Fruit fly (Drosophila melanogaster): Measurements from ENCODE around the gene CG10175.

Gene CG10175

dm6 chr3R:23527396-23527795 lies 3.4 kb downstream of the CG10175 start (continued):
- TF ChIP-seq Met (GFP tag; optimal IDR thresholded peaks at IDR 0.05), result no peak
- no peak for TF ChIP-seq vri (GFP tag; optimal IDR thresholded peaks at IDR 0.05)
- TF ChIP-seq Eip78C (GFP tag), result peak; percentile 56
- TF ChIP-seq Hr38 (GFP tag; optimal IDR thresholded peaks at IDR 0.05), result no peak
- TF ChIP-seq Gug (GFP tag; IDR thresholded peaks at IDR 0.05), result no peak
- peak; percentile 69 for TF ChIP-seq CG32006 (GFP tag; optimal IDR thresholded peaks at IDR 0.05)
- no peak for TF ChIP-seq ss (GFP tag; optimal IDR thresholded peaks at IDR 0.05)
- TF ChIP-seq fd85E (GFP tag; optimal IDR thresholded peaks at IDR 0.05), result no peak
- TF ChIP-seq CG15336 (GFP tag; IDR thresholded peaks at IDR 0.05), result peak; percentile 77
- TF ChIP-seq CG8632 (GFP tag; optimal IDR thresholded peaks at IDR 0.05), result no peak
- TF ChIP-seq Hr39 (GFP tag; optimal IDR thresholded peaks at IDR 0.05), result no peak
- TF ChIP-seq CG3919 (GFP tag; optimal IDR thresholded peaks at IDR 0.05), result no peak
- TF ChIP-seq CG34406 (GFP tag; optimal IDR thresholded peaks at IDR 0.05), result no peak
- no peak for TF ChIP-seq dsx (GFP tag; optimal IDR thresholded peaks at IDR 0.05; ENCODE audit: poor library complexity, severe bottlenecking)
- TF ChIP-seq CG6854 (GFP tag; optimal IDR thresholded peaks at IDR 0.05), result no peak
- no peak for TF ChIP-seq Eip93F (GFP tag; optimal IDR thresholded peaks at IDR 0.05)
- TF ChIP-seq pdm3 (GFP tag; optimal IDR thresholded peaks at IDR 0.05), result peak; percentile 26

- TF ChIP-seq svp (GFP tag) (no peak), CG32006 (GFP tag; optimal IDR thresholded peaks at IDR 0.05) (no peak), lz (GFP tag; optimal IDR thresholded peaks at IDR 0.05) (no peak), achi (GFP tag; optimal IDR thresholded peaks at IDR 0.05) (no peak), Hr4 (GFP tag; optimal IDR thresholded peaks at IDR 0.05) (no peak), CG8119 (GFP tag; IDR thresholded peaks at IDR 0.05) (no peak), vri (GFP tag; optimal IDR thresholded peaks at IDR 0.05) (no peak)
Observed at dm6 chr3R:23526069-23526468, 4.7 kb downstream of the CG10175 start.

- TF ChIP-seq CG1621 (tag; optimal IDR thresholded peaks at IDR 0.05) (no peak), CG6163 (GFP tag; IDR thresholded peaks at IDR 0.05) (no peak), Smox (GFP tag; optimal IDR thresholded peaks at IDR 0.05) (no peak), dac (GFP tag; optimal IDR thresholded peaks at IDR 0.05) (no peak), CG4318 (GFP tag; optimal IDR thresholded peaks at IDR 0.05) (no peak), svp (GFP tag) (no peak), Eip93F (GFP tag; optimal IDR thresholded peaks at IDR 0.05) (no peak), Ets96B (tag; optimal IDR thresholded peaks at IDR 0.05) (no peak)
Observed at dm6 chr3R:23522296-23522695, 8.5 kb downstream of the CG10175 start.

dm6 chr3R:23521483-23521882 lies 9.3 kb downstream of the CG10175 start, which contains the start of gene CG10177:
CG10177 (minus strand) TSS chr3R:23521583.
- no peak for TF ChIP-seq cyc (GFP tag; optimal IDR thresholded peaks at IDR 0.05)
- no peak for TF ChIP-seq CG3032 (tag; optimal IDR thresholded peaks at IDR 0.05)
- no peak for TF ChIP-seq CG8319 (GFP tag; optimal IDR thresholded peaks at IDR 0.05)
- no peak for TF ChIP-seq Ets96B (tag; optimal IDR thresholded peaks at IDR 0.05)
- no peak for TF ChIP-seq dac (GFP tag; optimal IDR thresholded peaks at IDR 0.05)
- TF ChIP-seq Smox (GFP tag; optimal IDR thresholded peaks at IDR 0.05), result no peak
- no peak for TF ChIP-seq fkh (GFP tag; optimal IDR thresholded peaks at IDR 0.05)
- no peak for TF ChIP-seq CG7368 (GFP tag; optimal IDR thresholded peaks at IDR 0.05)
- TF ChIP-seq CG3919 (GFP tag; optimal IDR thresholded peaks at IDR 0.05), result no peak

- TF ChIP-seq Sox102F (GFP tag; optimal IDR thresholded peaks at IDR 0.05) (peak; percentile 20), topi (GFP tag; optimal IDR thresholded peaks at IDR 0.05) (no peak), CG32006 (GFP tag; optimal IDR thresholded peaks at IDR 0.05) (no peak), CG3032 (tag; optimal IDR thresholded peaks at IDR 0.05) (no peak), Sox14 (GFP tag; optimal IDR thresholded peaks at IDR 0.05) (no peak), Ets96B (tag; optimal IDR thresholded peaks at IDR 0.05) (no peak), esn (GFP tag; optimal IDR thresholded peaks at IDR 0.05) (no peak), Gug (GFP tag; IDR thresholded peaks at IDR 0.05) (no peak), svp (GFP tag) (peak; percentile 15), Eip93F (GFP tag; optimal IDR thresholded peaks at IDR 0.05) (no peak), CG7368 (GFP tag; optimal IDR thresholded peaks at IDR 0.05) (no peak), CG16779 (tag; optimal IDR thresholded peaks at IDR 0.05) (peak; percentile 1), CG34406 (GFP tag; optimal IDR thresholded peaks at IDR 0.05) (peak; percentile 40), CG11294 (GFP tag; IDR thresholded peaks at IDR 0.05) (no peak), Eip78C (GFP tag) (peak; percentile 87), OdsH (GFP tag; optimal IDR thresholded peaks at IDR 0.05) (no peak), CG31627 (GFP tag; optimal IDR thresholded peaks at IDR 0.05) (no peak), CG8632 (GFP tag; optimal IDR thresholded peaks at IDR 0.05) (peak; percentile 18)
Observed at dm6 chr3R:23519395-23520101, 11.2 kb downstream of the CG10175 start, which contains the start of gene Irk2. Irk2 (minus strand) TSS chr3R:23519445.

Data from whole organism, prepupa.